Worm (Caenorhabditis elegans): ENCODE results near the gene pos-1.

The pos-1 gene

ce11 chrV:8450690-8451089 is 36.8 kb downstream of the pos-1 start:
- TF ChIP-seq ztf-11 (tag; optimal IDR thresholded peaks at IDR 0.05) (no peak), nhr-11 (tag; optimal IDR thresholded peaks at IDR 0.05) (no peak), fkh-10 (GFP tag; optimal IDR thresholded peaks at IDR 0.05) (no peak), nhr-28 (tag; optimal IDR thresholded peaks at IDR 0.05) (no peak), fos-1 (tag; optimal IDR thresholded peaks at IDR 0.05) (no peak), nhr-25 (tag; optimal IDR thresholded peaks at IDR 0.05) (no peak), pha-4 (tag; optimal IDR thresholded peaks at IDR 0.05) (no peak), daf-12 (tag; optimal IDR thresholded peaks at IDR 0.05) (no peak), nhr-67 (tag; optimal IDR thresholded peaks at IDR 0.05) (no peak), elt-1 (tag; optimal IDR thresholded peaks at IDR 0.05) (no peak), R02D3.7 (tag; optimal IDR thresholded peaks at IDR 0.05) (no peak), jun-1 (tag; optimal IDR thresholded peaks at IDR 0.05) (no peak), hmg-11 (tag; optimal IDR thresholded peaks at IDR 0.05) (no peak), ama-1 (optimal IDR thresholded peaks at IDR 0.05) (no peak), mdl-1 (tag; optimal IDR thresholded peaks at IDR 0.05) (no peak), tbx-2 (tag; optimal IDR thresholded peaks at IDR 0.05) (no peak)

- TF ChIP-seq ceh-28 (tag; optimal IDR thresholded peaks at IDR 0.05), result no peak
- TF ChIP-seq hmg-11 (tag; optimal IDR thresholded peaks at IDR 0.05), result no peak
- TF ChIP-seq nhr-43 (tag; optimal IDR thresholded peaks at IDR 0.05; ENCODE audit: poor library complexity, severe bottlenecking), result no peak
- TF ChIP-seq egl-5 (tag; optimal IDR thresholded peaks at IDR 0.05), result no peak
- no peak for TF ChIP-seq snpc-4 (tag; optimal IDR thresholded peaks at IDR 0.05)
- no peak for TF ChIP-seq unc-62 (GFP tag; optimal IDR thresholded peaks at IDR 0.05)
- no peak for TF ChIP-seq aly-2 (tag; optimal IDR thresholded peaks at IDR 0.05)
- no peak for TF ChIP-seq ceh-82 (tag; optimal IDR thresholded peaks at IDR 0.05)
- no peak for TF ChIP-seq unc-39 (tag; optimal IDR thresholded peaks at IDR 0.05)
- TF ChIP-seq pha-4 (tag; optimal IDR thresholded peaks at IDR 0.05), result no peak
- TF ChIP-seq nhr-28 (tag; optimal IDR thresholded peaks at IDR 0.05), result no peak
- TF ChIP-seq ama-1 (optimal IDR thresholded peaks at IDR 0.05), result no peak
- TF ChIP-seq skn-1 (tag; optimal IDR thresholded peaks at IDR 0.05), result no peak
Observed at ce11 chrV:8454995-8455446, 41.1 kb downstream of the pos-1 start, which contains the start of gene T23B12.11. TSS of gene T23B12.11 (plus strand) at chrV:8455396.

- TF ChIP-seq eor-1 (tag; optimal IDR thresholded peaks at IDR 0.05) (no peak), pha-4 (tag; optimal IDR thresholded peaks at IDR 0.05) (peak; percentile 36), elt-2 (tag; optimal IDR thresholded peaks at IDR 0.05) (peak; percentile 74), pqm-1 (tag; optimal IDR thresholded peaks at IDR 0.05) (peak; percentile 41), ceh-28 (tag; optimal IDR thresholded peaks at IDR 0.05) (no peak), mdl-1 (tag; optimal IDR thresholded peaks at IDR 0.05) (no peak), lsy-12 (tag; optimal IDR thresholded peaks at IDR 0.05) (no peak), nhr-25 (tag; optimal IDR thresholded peaks at IDR 0.05) (no peak)
Observed at ce11 chrV:8460306-8460705, 46.4 kb downstream of the pos-1 start, which contains the start of gene T23B12.6. TSS of gene T23B12.6 (minus strand) at chrV:8460419.

- peak; percentile 25 for TF ChIP-seq pha-4 (tag; optimal IDR thresholded peaks at IDR 0.05)
- TF ChIP-seq nfya-1 (tag; optimal IDR thresholded peaks at IDR 0.05; ENCODE audit: insufficient read depth), result peak; percentile 5
- TF ChIP-seq nhr-43 (tag; optimal IDR thresholded peaks at IDR 0.05; ENCODE audit: poor library complexity, severe bottlenecking), result no peak
- peak; percentile 40 for TF ChIP-seq nhr-25 (tag; optimal IDR thresholded peaks at IDR 0.05)
- TF ChIP-seq egl-5 (tag; optimal IDR thresholded peaks at IDR 0.05), result peak; percentile 91
- TF ChIP-seq nhr-23 (tag; optimal IDR thresholded peaks at IDR 0.05), result peak; percentile 65
- no peak for TF ChIP-seq nhr-237 (tag; optimal IDR thresholded peaks at IDR 0.05)
- no peak for TF ChIP-seq fos-1 (tag; optimal IDR thresholded peaks at IDR 0.05)
- TF ChIP-seq snpc-4 (tag; optimal IDR thresholded peaks at IDR 0.05), result peak; percentile 0
Observed at ce11 chrV:8460800-8461199, 46.9 kb downstream of the pos-1 start.

- no peak for TF ChIP-seq aly-2 (tag; optimal IDR thresholded peaks at IDR 0.05)
- TF ChIP-seq mdl-1 (tag; optimal IDR thresholded peaks at IDR 0.05), result no peak
- no peak for TF ChIP-seq ceh-16 (tag; optimal IDR thresholded peaks at IDR 0.05)
- no peak for TF ChIP-seq nhr-11 (tag; optimal IDR thresholded peaks at IDR 0.05)
- peak; percentile 95 for TF ChIP-seq nhr-23 (tag; optimal IDR thresholded peaks at IDR 0.05)
- no peak for TF ChIP-seq fos-1 (tag; optimal IDR thresholded peaks at IDR 0.05)
- no peak for TF ChIP-seq nhr-237 (tag; optimal IDR thresholded peaks at IDR 0.05)
- TF ChIP-seq nfya-1 (tag; optimal IDR thresholded peaks at IDR 0.05; ENCODE audit: insufficient read depth), result peak; percentile 82
- no peak for TF ChIP-seq lsy-12 (tag; optimal IDR thresholded peaks at IDR 0.05)
- no peak for TF ChIP-seq fkh-2 (tag; optimal IDR thresholded peaks at IDR 0.05)
- no peak for TF ChIP-seq sea-2 (GFP tag; optimal IDR thresholded peaks at IDR 0.05)
- no peak for TF ChIP-seq ZK546.5 (tag; optimal IDR thresholded peaks at IDR 0.05)
- TF ChIP-seq snpc-4 (tag; optimal IDR thresholded peaks at IDR 0.05), result peak; percentile 92
- no peak for TF ChIP-seq jun-1 (tag; optimal IDR thresholded peaks at IDR 0.05)
- peak; percentile 12 for TF ChIP-seq elt-2 (tag; optimal IDR thresholded peaks at IDR 0.05)
- TF ChIP-seq R02D3.7 (tag; optimal IDR thresholded peaks at IDR 0.05), result peak; percentile 92
- peak; percentile 74 for TF ChIP-seq egl-5 (tag; optimal IDR thresholded peaks at IDR 0.05)
- TF ChIP-seq lin-15B (tag; optimal IDR thresholded peaks at IDR 0.05), result peak; percentile 91
- TF ChIP-seq pha-4 (tag; optimal IDR thresholded peaks at IDR 0.05), result peak; percentile 97
- no peak for TF ChIP-seq ztf-4 (tag; optimal IDR thresholded peaks at IDR 0.05)
- TF ChIP-seq ceh-28 (tag; optimal IDR thresholded peaks at IDR 0.05), result peak; percentile 15
- TF ChIP-seq zag-1 (tag; optimal IDR thresholded peaks at IDR 0.05), result no peak
- no peak for TF ChIP-seq eor-1 (tag; optimal IDR thresholded peaks at IDR 0.05)
- no peak for TF ChIP-seq unc-39 (tag; optimal IDR thresholded peaks at IDR 0.05)
- TF ChIP-seq ceh-82 (tag; optimal IDR thresholded peaks at IDR 0.05), result peak; percentile 45
- no peak for TF ChIP-seq nhr-67 (tag; optimal IDR thresholded peaks at IDR 0.05)
- TF ChIP-seq skn-1 (tag; optimal IDR thresholded peaks at IDR 0.05), result no peak
- peak; percentile 19 for TF ChIP-seq hmg-11 (tag; optimal IDR thresholded peaks at IDR 0.05)
- no peak for TF ChIP-seq mml-1 (tag; optimal IDR thresholded peaks at IDR 0.05)
- no peak for TF ChIP-seq nhr-28 (tag; optimal IDR thresholded peaks at IDR 0.05)
- TF ChIP-seq daf-12 (tag; optimal IDR thresholded peaks at IDR 0.05), result no peak
- TF ChIP-seq unc-62 (GFP tag; optimal IDR thresholded peaks at IDR 0.05), result no peak
- peak; percentile 3 for TF ChIP-seq nhr-43 (tag; optimal IDR thresholded peaks at IDR 0.05; ENCODE audit: poor library complexity, severe bottlenecking)
Observed at ce11 chrV:8462074-8462473, 48.2 kb downstream of the pos-1 start, which contains the start of the genes dnj-22 and natc-1. TSS of gene dnj-22 (minus strand) at chrV:8462120. TSS of gene natc-1 (plus strand) at chrV:8462359.

Data from whole organism, L3 larva.